2 worm cellular contexts compared by ENCODE assay signal in genomic region chrX:1438925-1439324, ce11.
A peak's percentile ranks its signal among the peaks of the same experiment; 100 is the strongest.
TF ChIP-seq lines count a peak whose summit lies in the region.

No protein-coding gene starts in this region.

TF ChIP-seq in whole organism, L1 larva, 84 proteins besides CTCF, POLR2A, EP300 and RAD21 (continued from another document):
- peak; percentile 57 for TF ChIP-seq pax-3 (tag; optimal IDR thresholded peaks at IDR 0.05; lab: Kevin White, UChicago)
- TF ChIP-seq efl-1 (optimal IDR thresholded peaks at IDR 0.05; lab: Kevin White, UChicago): no peak
- TF ChIP-seq efl-1 (GFP tag; optimal IDR thresholded peaks at IDR 0.05 in 1 of 2; lab: Kevin White, UChicago): no peak
- peak; percentile 68 for TF ChIP-seq nhr-47 (tag; optimal IDR thresholded peaks at IDR 0.05; lab: Kevin White, UChicago)
- TF ChIP-seq lin-14 (GFP tag; optimal IDR thresholded peaks at IDR 0.05; lab: Kevin White, UChicago): peak; percentile 21
- TF ChIP-seq nhr-11 (tag; optimal IDR thresholded peaks at IDR 0.05; lab: Kevin White, UChicago): no peak
- TF ChIP-seq ceh-63 (GFP tag; optimal IDR thresholded peaks at IDR 0.05; lab: Kevin White, UChicago): no peak
- no peak for TF ChIP-seq ztf-11 (tag; optimal IDR thresholded peaks at IDR 0.05; lab: Kevin White, UChicago)
- TF ChIP-seq dpl-1 (GFP tag; optimal IDR thresholded peaks at IDR 0.05; lab: Kevin White, UChicago): peak in 1 of 3 experiments; percentile 6
- no peak for TF ChIP-seq egl-27 (tag; optimal IDR thresholded peaks at IDR 0.05; lab: Kevin White, UChicago)
- TF ChIP-seq snu-23 (GFP tag; optimal IDR thresholded peaks at IDR 0.05; lab: Kevin White, UChicago): peak; percentile 40
- TF ChIP-seq egl-13 (tag; optimal IDR thresholded peaks at IDR 0.05; lab: Kevin White, UChicago): peak; percentile 44
- TF ChIP-seq lsy-2 (tag; optimal IDR thresholded peaks at IDR 0.05; lab: Kevin White, UChicago): peak; percentile 11 to 16
- peak; percentile 34 for TF ChIP-seq skn-1 (tag; optimal IDR thresholded peaks at IDR 0.05; lab: Kevin White, UChicago)
- TF ChIP-seq mdl-1 (tag; optimal IDR thresholded peaks at IDR 0.05; lab: Kevin White, UChicago): peak in 1 of 2 experiments; percentile 8
- TF ChIP-seq fkh-8 (tag; optimal IDR thresholded peaks at IDR 0.05; lab: Kevin White, UChicago): peak; percentile 82

TF ChIP-seq in whole organism, L4 larva, 104 proteins besides CTCF, POLR2A, EP300 and RAD21 (continued from another document):
- no peak for TF ChIP-seq spr-1 (tag; optimal IDR thresholded peaks at IDR 0.05; lab: Kevin White, UChicago)
- no peak for TF ChIP-seq jun-1 (tag; optimal IDR thresholded peaks at IDR 0.05; lab: Kevin White, UChicago)
- TF ChIP-seq ceh-82 (tag; optimal IDR thresholded peaks at IDR 0.05; lab: Kevin White, UChicago): no peak
- TF ChIP-seq mep-1 (tag; optimal IDR thresholded peaks at IDR 0.05; lab: Kevin White, UChicago): peak; percentile 28
- TF ChIP-seq dmd-9 (GFP tag; IDR thresholded peaks at IDR 0.05; lab: Robert Waterston, UW): no peak
- no peak for TF ChIP-seq ceh-20 (GFP tag; IDR thresholded peaks at IDR 0.05; lab: Robert Waterston, UW)
- no peak for TF ChIP-seq ceh-32 (tag; optimal IDR thresholded peaks at IDR 0.05; lab: Kevin White, UChicago; ENCODE audit: poor library complexity)
- no peak for TF ChIP-seq saeg-2 (GFP tag; IDR thresholded peaks at IDR 0.05; lab: Robert Waterston, UW)
- no peak for TF ChIP-seq madf-5 (GFP tag; IDR thresholded peaks at IDR 0.05; lab: Robert Waterston, UW)
- no peak for TF ChIP-seq egl-43 (GFP tag; IDR thresholded peaks at IDR 0.05; lab: Robert Waterston, UW)
- no peak for TF ChIP-seq set-16 (GFP tag; IDR thresholded peaks at IDR 0.05; lab: Robert Waterston, UW)
- no peak for TF ChIP-seq nhr-237 (tag; optimal IDR thresholded peaks at IDR 0.05; lab: Kevin White, UChicago)
- no peak for TF ChIP-seq ceh-62 (tag; optimal IDR thresholded peaks at IDR 0.05; lab: Kevin White, UChicago)
- TF ChIP-seq F37D6.2 (tag; optimal IDR thresholded peaks at IDR 0.05; lab: Kevin White, UChicago): peak; percentile 69
- no peak for TF ChIP-seq Y5F2A.4 (GFP tag; optimal IDR thresholded peaks at IDR 0.05; lab: Kevin White, UChicago)
- TF ChIP-seq hmg-1.1 (GFP tag; IDR thresholded peaks at IDR 0.05; lab: Robert Waterston, UW): 0 out of 2 replicates have a peak, but pooled peaks have one; percentile 25
- TF ChIP-seq nhr-10 (tag; optimal IDR thresholded peaks at IDR 0.05; lab: Kevin White, UChicago): no peak
- no peak for TF ChIP-seq hif-1 (tag; optimal IDR thresholded peaks at IDR 0.05; lab: Kevin White, UChicago)
- no peak for TF ChIP-seq nhr-25 (tag; optimal IDR thresholded peaks at IDR 0.05; lab: Kevin White, UChicago; ENCODE audit: borderline replicate concordance, insufficient read depth)
- TF ChIP-seq zfp-3 (GFP tag; conservative IDR thresholded peaks at IDR 0.05; lab: Robert Waterston, UW): no peak
- no peak for TF ChIP-seq Y75B8A.6 (GFP tag; IDR thresholded peaks at IDR 0.05; lab: Robert Waterston, UW)
- peak; percentile 52 for TF ChIP-seq hlh-30 (tag; optimal IDR thresholded peaks at IDR 0.05; lab: Kevin White, UChicago; ENCODE audit: insufficient read depth)
- no peak for TF ChIP-seq pha-4 (GFP tag; IDR thresholded peaks at IDR 0.05; lab: Robert Waterston, UW)
- no peak for TF ChIP-seq pha-4 (tag; optimal IDR thresholded peaks at IDR 0.05; lab: Kevin White, UChicago)
- TF ChIP-seq spr-3 (GFP tag; optimal IDR thresholded peaks at IDR 0.05; lab: Kevin White, UChicago): no peak
- 0 out of 2 replicates have a peak, but pooled peaks have one; percentile 33 for TF ChIP-seq vab-7 (GFP tag; IDR thresholded peaks at IDR 0.05; lab: Robert Waterston, UW)
- no peak for TF ChIP-seq unc-39 (tag; optimal IDR thresholded peaks at IDR 0.05; lab: Kevin White, UChicago)
- TF ChIP-seq cey-2 (tag; optimal IDR thresholded peaks at IDR 0.05; lab: Kevin White, UChicago; ENCODE audit: borderline replicate concordance, insufficient read depth): no peak
- no peak for TF ChIP-seq zip-2 (tag; optimal IDR thresholded peaks at IDR 0.05; lab: Kevin White, UChicago)
- no peak for TF ChIP-seq nhr-102 (tag; optimal IDR thresholded peaks at IDR 0.05; lab: Kevin White, UChicago)
- TF ChIP-seq daf-19 (GFP tag; conservative IDR thresholded peaks at IDR 0.05; lab: Robert Waterston, UW): no peak
- no peak for TF ChIP-seq daf-12 (tag; optimal IDR thresholded peaks at IDR 0.05; lab: Kevin White, UChicago)
- no peak for TF ChIP-seq fos-1 (tag; optimal IDR thresholded peaks at IDR 0.05; lab: Kevin White, UChicago)
- no peak for TF ChIP-seq nhr-76 (tag; optimal IDR thresholded peaks at IDR 0.05; lab: Kevin White, UChicago)
- no peak for TF ChIP-seq dve-1 (tag; optimal IDR thresholded peaks at IDR 0.05; lab: Kevin White, UChicago; ENCODE audit: insufficient read depth)
- no peak for TF ChIP-seq nhr-48 (tag; optimal IDR thresholded peaks at IDR 0.05; lab: Kevin White, UChicago)
- TF ChIP-seq tra-1 (GFP tag; IDR thresholded peaks at IDR 0.05; lab: Robert Waterston, UW): no peak
- no peak for TF ChIP-seq lir-3 (tag; optimal IDR thresholded peaks at IDR 0.05; lab: Kevin White, UChicago)
